Fruit fly (Drosophila melanogaster) S2 (cell line): ENCODE data around the gene tna.

Source experiments
- CG8478 ChIP-seq: fragments of >200 bp; optimal IDR thresholded peaks from 2 replicates; lab custom pipeline; 2018
- CTCF ChIP-seq, 2 experiments: fragments of >200 bp; optimal IDR thresholded peaks; 2 replicates each; lab custom pipeline; 2018

dm6 chr3L:10849620-10850302, 14.4 kb downstream of the tna start:
- no peak for TF ChIP-seq CG8478 (lab: Kevin White, UChicago)
- TF ChIP-seq CTCF (optimal IDR thresholded peaks at IDR 0.05; lab: Kevin White, UChicago) = no peak
